Fruit fly (Drosophila melanogaster): Measurements from ENCODE around the gene CG43923.

The CG43923 gene

dm6 chr2L:15629596-15630168 lies 46.2 kb downstream of the CG43923 start, which contains the start of gene CG18480 (continued):
- TF ChIP-seq gce (GFP tag; IDR thresholded peaks at IDR 0.05) (0 out of 3 replicates have a peak, but pooled peaks have one; percentile 32), CG32532 (GFP tag; IDR thresholded peaks at IDR 0.05) (peak; percentile 69), ind (GFP tag; optimal IDR thresholded peaks at IDR 0.05) (peak; percentile 64), CG3838 (GFP tag; optimal IDR thresholded peaks at IDR 0.05) (no peak), dati (GFP tag; IDR thresholded peaks at IDR 0.05) (no peak), yki (optimal IDR thresholded peaks at IDR 0.05) (no peak), CG32767 (GFP tag; IDR thresholded peaks at IDR 0.05) (no peak), CG30431 (GFP tag; optimal IDR thresholded peaks at IDR 0.05) (no peak), Vsx1 (GFP tag; optimal IDR thresholded peaks at IDR 0.05) (no peak), CG1792 (GFP tag; optimal IDR thresholded peaks at IDR 0.05) (no peak), CoRest (tag; optimal IDR thresholded peaks at IDR 0.05) (peak; percentile 27), CG2875 (GFP tag; optimal IDR thresholded peaks at IDR 0.05) (no peak), CG1529 (GFP tag; optimal IDR thresholded peaks at IDR 0.05) (no peak), Atf6 (GFP tag; IDR thresholded peaks at IDR 0.05) (no peak), Neu2 (GFP tag; optimal IDR thresholded peaks at IDR 0.05; ENCODE audit: borderline replicate concordance) (no peak), Pdp1 (GFP tag; optimal IDR thresholded peaks at IDR 0.05) (peak in 1 of 2 experiments; percentile 31), Hr78 (GFP tag; optimal IDR thresholded peaks at IDR 0.05) (no peak), pum (GFP tag; optimal IDR thresholded peaks at IDR 0.05) (peak; percentile 24), Spps (tag; optimal IDR thresholded peaks at IDR 0.05) (no peak), amos (GFP tag; IDR thresholded peaks at IDR 0.05; ENCODE audit: partially characterized antibody) (no peak), CG14441 (GFP tag; IDR thresholded peaks at IDR 0.05) (0 out of 2 replicates have a peak, but pooled peaks have one; percentile 32), CG7839 (tag; optimal IDR thresholded peaks at IDR 0.05) (peak; percentile 65), dimm (GFP tag; IDR thresholded peaks at IDR 0.05) (no peak), CG10267 (tag; optimal IDR thresholded peaks at IDR 0.05) (no peak), CG16863 (GFP tag; optimal IDR thresholded peaks at IDR 0.05) (peak; percentile 0), CG6765 (GFP tag; optimal IDR thresholded peaks at IDR 0.05) (no peak), NfI (GFP tag; optimal IDR thresholded peaks at IDR 0.05) (peak; percentile 14), Bteb2 (GFP tag; optimal IDR thresholded peaks at IDR 0.05) (no peak), CG13624 (GFP tag; optimal IDR thresholded peaks at IDR 0.05) (no peak), Dfd (GFP tag; optimal IDR thresholded peaks at IDR 0.05) (no peak), CG3163 (GFP tag; optimal IDR thresholded peaks at IDR 0.05) (peak; percentile 32), CG18262 (tag; optimal IDR thresholded peaks at IDR 0.05) (no peak), CG15514 (GFP tag; optimal IDR thresholded peaks at IDR 0.05) (peak; percentile 35), CG43689 (GFP tag; IDR thresholded peaks at IDR 0.05) (no peak), Dref (GFP tag; IDR thresholded peaks at IDR 0.05) (0 out of 2 replicates have a peak, but pooled peaks have one; percentile 5), CG6272 (GFP tag; IDR thresholded peaks at IDR 0.05) (no peak), Hand (GFP tag; optimal IDR thresholded peaks at IDR 0.05) (peak; percentile 18), CG7786 (GFP tag; optimal IDR thresholded peaks at IDR 0.05) (peak; percentile 46), CG10209 (GFP tag; optimal IDR thresholded peaks at IDR 0.05) (peak; percentile 31), prd (optimal IDR thresholded peaks at IDR 0.05) (no peak), prd (GFP tag; IDR thresholded peaks at IDR 0.05) (peak; percentile 32; the same call in 1 of the 3 replicates), CG10543 (GFP tag; optimal IDR thresholded peaks at IDR 0.05) (peak; percentile 62), Poxn (GFP tag; IDR thresholded peaks at IDR 0.05) (no peak), Antp (GFP tag; optimal IDR thresholded peaks at IDR 0.05) (peak; percentile 55), lilli (GFP tag; optimal IDR thresholded peaks at IDR 0.05) (peak; percentile 71), twi (tag; optimal IDR thresholded peaks at IDR 0.05) (no peak), CG5180 (GFP tag; optimal IDR thresholded peaks at IDR 0.05) (peak; percentile 3), CG11723 (GFP tag; optimal IDR thresholded peaks at IDR 0.05) (peak; percentile 13), ham (GFP tag; IDR thresholded peaks at IDR 0.05) (no peak), CG10274 (GFP tag; optimal IDR thresholded peaks at IDR 0.05) (peak; percentile 94), CG11504 (tag; optimal IDR thresholded peaks at IDR 0.05) (peak; percentile 44)

Data from whole organism, embryonic.